Fruit fly (Drosophila melanogaster): ENCODE results near the gene CG6324.

DNA sequence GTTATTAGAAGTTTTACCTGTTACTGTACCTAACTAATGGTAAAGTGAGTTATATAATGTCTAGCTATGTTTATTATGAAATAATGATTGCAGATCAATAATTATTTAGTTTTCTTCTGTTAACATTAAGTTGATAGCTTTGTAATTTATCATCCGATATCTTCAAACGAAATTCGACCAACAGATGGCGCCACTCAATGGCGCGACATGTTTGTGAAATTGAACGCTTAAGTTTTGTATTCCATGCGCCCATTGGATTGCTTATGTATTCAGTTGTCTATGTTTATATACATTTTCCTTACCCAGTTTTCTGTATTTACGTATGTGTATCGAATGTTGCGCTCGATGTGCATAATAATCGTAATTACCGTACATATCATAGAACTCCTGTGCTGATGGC lies 14.6 kb downstream of the CG6324 start:
- TF ChIP-seq CG13204 (GFP tag; optimal IDR thresholded peaks at IDR 0.05) (no peak), Ets98B (GFP tag; IDR thresholded peaks at IDR 0.05) (no peak), CG10348 (GFP tag; IDR thresholded peaks at IDR 0.05) (no peak), CG17806 (tag; optimal IDR thresholded peaks at IDR 0.05) (no peak), rn (GFP tag; IDR thresholded peaks at IDR 0.05) (no peak), CG14655 (GFP tag; optimal IDR thresholded peaks at IDR 0.05) (no peak), CG8301 (tag; optimal IDR thresholded peaks at IDR 0.05) (no peak), CG8159 (tag; optimal IDR thresholded peaks at IDR 0.05) (no peak), Pif1A (GFP tag; optimal IDR thresholded peaks at IDR 0.05) (no peak), D1 (tag; optimal IDR thresholded peaks at IDR 0.05) (no peak), Snoo (tag; optimal IDR thresholded peaks at IDR 0.05) (no peak), CG34367 (tag; optimal IDR thresholded peaks at IDR 0.05) (no peak)

Data from whole organism, pupa.